Fruit fly (Drosophila melanogaster): ENCODE results near the gene CG9004.

Gene CG9004

dm6 chr3L:2388683-2389315 is 15.3 kb downstream of the CG9004 start, which contains the start of gene Mzt1 (continued):
- TF ChIP-seq CG2199 (GFP tag; IDR thresholded peaks at IDR 0.05) (peak; percentile 72; the same call in 1 of the 3 replicates), CG32532 (GFP tag; IDR thresholded peaks at IDR 0.05) (no peak), CG12155 (GFP tag; optimal IDR thresholded peaks at IDR 0.05) (no peak), CG2875 (GFP tag; optimal IDR thresholded peaks at IDR 0.05) (no peak), z (GFP tag; IDR thresholded peaks at IDR 0.05) (no peak), sqz (GFP tag; optimal IDR thresholded peaks at IDR 0.05) (peak; percentile 18), croc (GFP tag; conservative IDR thresholded peaks at IDR 0.05) (no peak), CG12219 (GFP tag; optimal IDR thresholded peaks at IDR 0.05) (no peak), HLHmδ (GFP tag; optimal IDR thresholded peaks at IDR 0.05) (no peak), CG4328 (GFP tag; optimal IDR thresholded peaks at IDR 0.05) (no peak), CG15514 (GFP tag; optimal IDR thresholded peaks at IDR 0.05) (no peak), az2 (GFP tag; optimal IDR thresholded peaks at IDR 0.05) (no peak), CG11085 (GFP tag; IDR thresholded peaks at IDR 0.05) (no peak), org-1 (GFP tag; optimal IDR thresholded peaks at IDR 0.05) (no peak), CG6689 (GFP tag; IDR thresholded peaks at IDR 0.05) (no peak), ATbp (GFP tag; optimal IDR thresholded peaks at IDR 0.05) (no peak), Hr78 (GFP tag; optimal IDR thresholded peaks at IDR 0.05) (peak in 1 of 2 experiments; percentile 88), Max (GFP tag; optimal IDR thresholded peaks at IDR 0.05) (no peak), otp (GFP tag; IDR thresholded peaks at IDR 0.05) (no peak), CTCF (GFP tag; optimal IDR thresholded peaks at IDR 0.05) (no peak), CG1529 (GFP tag; optimal IDR thresholded peaks at IDR 0.05) (no peak), gsb-n (tag; optimal IDR thresholded peaks at IDR 0.05) (peak; percentile 7), prd (optimal IDR thresholded peaks at IDR 0.05) (no peak), prd (GFP tag; IDR thresholded peaks at IDR 0.05) (0 out of 3 replicates have a peak, but pooled peaks have one; percentile 10), CG2712 (tag; optimal IDR thresholded peaks at IDR 0.05) (no peak), tll (GFP tag; optimal IDR thresholded peaks at IDR 0.05) (no peak), Hmr (GFP tag; optimal IDR thresholded peaks at IDR 0.05) (no peak), Vsx1 (GFP tag; optimal IDR thresholded peaks at IDR 0.05) (peak; percentile 31), chm (GFP tag; IDR thresholded peaks at IDR 0.05) (no peak), sd (tag; optimal IDR thresholded peaks at IDR 0.05) (peak; percentile 10), CG33557 (GFP tag; optimal IDR thresholded peaks at IDR 0.05) (no peak), gcm (GFP tag; optimal IDR thresholded peaks at IDR 0.05) (peak; percentile 18), CG12744 (GFP tag; optimal IDR thresholded peaks at IDR 0.05) (no peak), wor (GFP tag; IDR thresholded peaks at IDR 0.05) (no peak), Pdp1 (GFP tag; optimal IDR thresholded peaks at IDR 0.05) (peak in 1 of 2 experiments; percentile 5), CG7357 (GFP tag; IDR thresholded peaks at IDR 0.05) (no peak), CG17802 (tag; optimal IDR thresholded peaks at IDR 0.05) (no peak), h (optimal IDR thresholded peaks at IDR 0.05) (no peak), Fer2 (tag; optimal IDR thresholded peaks at IDR 0.05) (no peak), Spps (tag; optimal IDR thresholded peaks at IDR 0.05) (no peak), Ssrp (tag; optimal IDR thresholded peaks at IDR 0.05) (no peak), Asciz (GFP tag; optimal IDR thresholded peaks at IDR 0.05) (no peak), hb (GFP tag; IDR thresholded peaks at IDR 0.05; ENCODE audit: partially characterized antibody) (no peak), CG7786 (GFP tag; optimal IDR thresholded peaks at IDR 0.05) (no peak), peb (GFP tag; IDR thresholded peaks at IDR 0.05) (no peak), Sox102F (GFP tag; optimal IDR thresholded peaks at IDR 0.05) (no peak), zf30C (GFP tag; optimal IDR thresholded peaks at IDR 0.05) (no peak), toy (GFP tag; IDR thresholded peaks at IDR 0.05) (no peak), Drgx (GFP tag; IDR thresholded peaks at IDR 0.05) (no peak), disco-r (GFP tag; optimal IDR thresholded peaks at IDR 0.05) (no peak), pho (GFP tag; optimal IDR thresholded peaks at IDR 0.05) (no peak)
